Worm (Caenorhabditis elegans) whole organism, L4 larva: ENCODE measurements around the gene clhm-1.

Experiments
- F37D6.2 ChIP-seq: sonication (generic microtip); optimal IDR thresholded peaks from 2 replicates; lab custom pipeline; 2016; ENCODE audit warnings: mild to moderate bottlenecking, missing genetic modification characterization, missing compliant biosample characterization
- F44E2.7 ChIP-seq: fragments of 200-800 bp; sonication (Bioruptor generic); IDR thresholded peaks from 2 replicates; pipeline ENCODE4 v2.1.2; 2022; ENCODE audit warnings: missing genetic modification characterization, missing compliant biosample characterization
- R02D3.7 ChIP-seq: fragments of 150-350 bp; sonication (generic microtip); optimal IDR thresholded peaks from 3 replicates; lab custom pipeline; 2014; ENCODE audit warnings: missing biosample characterization, missing genetic modification characterization
- T26A8.4 ChIP-seq: fragments of 200-800 bp; sonication (Bioruptor generic); IDR thresholded peaks from 2 replicates; pipeline ENCODE4 v1.3.6; 2022; ENCODE audit warnings: missing genetic modification characterization, missing compliant biosample characterization
- Y5F2A.4 ChIP-seq: fragments of 200-800 bp; sonication (Bioruptor generic); optimal IDR thresholded peaks from 2 replicates; lab custom pipeline; 2018; ENCODE audit warnings: mild to moderate bottlenecking, missing genetic modification characterization, missing compliant biosample characterization
- aly-2 ChIP-seq: sonication (generic microtip); optimal IDR thresholded peaks from 2 replicates; lab custom pipeline; 2018; ENCODE audit warnings: missing biosample characterization, missing genetic modification characterization
- attf-4 ChIP-seq: sonication (generic microtip); optimal IDR thresholded peaks from 3 replicates; lab custom pipeline; 2017; ENCODE audit warnings: missing biosample characterization, missing genetic modification characterization
- ceh-20 ChIP-seq: fragments of 200-800 bp; sonication (Bioruptor generic); IDR thresholded peaks from 2 replicates; pipeline ENCODE4 v1.3.6; 2022; ENCODE audit warnings: missing genetic modification reagents, missing genetic modification characterization, missing compliant biosample characterization
- ceh-28 ChIP-seq: fragments of 150-350 bp; optimal IDR thresholded peaks from 2 replicates; lab custom pipeline; 2014; ENCODE audit warnings: missing biosample characterization, missing genetic modification reagents, missing genetic modification characterization
- ceh-44 ChIP-seq: fragments of 200-800 bp; sonication (Bioruptor generic); IDR thresholded peaks from 2 replicates; pipeline ENCODE4 v1.3.6; 2022; ENCODE audit warnings: missing genetic modification reagents, missing genetic modification characterization, missing compliant biosample characterization
- daf-12 ChIP-seq: fragments of 150-350 bp; optimal IDR thresholded peaks from 2 replicates; lab custom pipeline; 2014; ENCODE audit warnings: missing biosample characterization, missing genetic modification reagents, missing genetic modification characterization
- daf-16 ChIP-seq, 3 experiments: sonication (generic microtip); optimal IDR thresholded peaks; 2 replicates each; lab custom pipeline; 2016 to 2017; ENCODE audit warnings: missing genetic modification characterization in 3 of 3, missing genetic modification reagents in 3 of 3, mild to moderate bottlenecking in 2 of 3, missing compliant biosample characterization in 2 of 3, missing biosample characterization in 1 of 3, moderate library complexity in 1 of 3
- dmd-8 ChIP-seq: fragments of 200-800 bp; sonication (Bioruptor generic); IDR thresholded peaks from 2 replicates; pipeline ENCODE4 v1.3.6; 2022; ENCODE audit warnings: missing genetic modification characterization, missing compliant biosample characterization
- dmd-9 ChIP-seq: fragments of 200-800 bp; sonication (Bioruptor generic); IDR thresholded peaks from 2 replicates; pipeline ENCODE4 v1.3.6; 2022; ENCODE audit warnings: missing genetic modification reagents, missing genetic modification characterization, missing compliant biosample characterization
- dpl-1 ChIP-seq: fragments of 150-350 bp; optimal IDR thresholded peaks from 2 replicates; lab custom pipeline; 2014; ENCODE audit warnings: missing biosample characterization, missing genetic modification reagents, missing genetic modification characterization
- duxl-1 ChIP-seq: sonication (generic microtip); optimal IDR thresholded peaks from 2 replicates; lab custom pipeline; 2016; ENCODE audit warnings: mild to moderate bottlenecking, missing genetic modification characterization, moderate library complexity, missing compliant biosample characterization; ENCODE audit not compliant: poor library complexity
- egl-27 ChIP-seq: sonication (generic microtip); optimal IDR thresholded peaks from 3 replicates; lab custom pipeline; 2017; ENCODE audit warnings: missing biosample characterization, missing genetic modification reagents, missing genetic modification characterization
- fos-1 ChIP-seq: fragments of 150-350 bp; optimal IDR thresholded peaks from 2 replicates; lab custom pipeline; 2014; ENCODE audit warnings: missing biosample characterization, missing genetic modification characterization
- gei-8 ChIP-seq: fragments of 200-800 bp; sonication (Bioruptor generic); optimal IDR thresholded peaks from 2 replicates; lab custom pipeline; 2018; ENCODE audit warnings: mild to moderate bottlenecking, missing genetic modification characterization, missing compliant biosample characterization
- hlh-30 ChIP-seq: sonication (generic microtip); optimal IDR thresholded peaks from 2 replicates; lab custom pipeline; 2017; ENCODE audit warnings: antibody characterized with exemption, mild to moderate bottlenecking, missing genetic modification characterization, missing compliant biosample characterization; ENCODE audit not compliant: insufficient read depth
- hmg-1.1 ChIP-seq: fragments of 200-800 bp; sonication (Bioruptor generic); IDR thresholded peaks from 2 replicates; pipeline ENCODE4 v1.3.6; 2022; ENCODE audit warnings: missing genetic modification reagents, missing genetic modification characterization, missing compliant biosample characterization
- jun-1 ChIP-seq: fragments of 150-350 bp; optimal IDR thresholded peaks from 2 replicates; lab custom pipeline; 2014; ENCODE audit warnings: missing biosample characterization, missing genetic modification reagents, missing genetic modification characterization
- lim-7 ChIP-seq: fragments of 200-800 bp; sonication (Bioruptor generic); IDR thresholded peaks from 2 replicates; pipeline ENCODE4 v1.3.6; 2022; ENCODE audit warnings: missing genetic modification characterization, missing compliant biosample characterization
- lin-1 ChIP-seq: fragments of 200-800 bp; sonication (Bioruptor generic); IDR thresholded peaks from 2 replicates; pipeline ENCODE4 v1.3.6; 2022; ENCODE audit warnings: missing genetic modification reagents, missing genetic modification characterization, missing compliant biosample characterization
- lin-13 ChIP-seq: fragments of 150-350 bp; optimal IDR thresholded peaks from 2 replicates; lab custom pipeline; 2014; ENCODE audit warnings: missing biosample characterization, missing genetic modification reagents, missing genetic modification characterization
- lsy-2 ChIP-seq, 2 experiments: fragments of 150-350 bp in 1 of 2; sonication (generic microtip) in 1 of 2; optimal IDR thresholded peaks; 2 replicates each; lab custom pipeline; 2014 to 2017; ENCODE audit warnings: missing biosample characterization in 2 of 2, missing genetic modification characterization in 2 of 2
- madf-9 ChIP-seq: fragments of 200-800 bp; sonication (Bioruptor generic); conservative IDR thresholded peaks from 2 replicates; pipeline ENCODE4 v1.3.6; 2022; ENCODE audit warnings: missing genetic modification reagents, missing genetic modification characterization, missing compliant biosample characterization
- mdt-29 ChIP-seq: fragments of 200-800 bp; sonication (Bioruptor generic); IDR thresholded peaks from 2 replicates; pipeline ENCODE4 v1.3.6; 2022; ENCODE audit warnings: missing genetic modification reagents, missing genetic modification characterization, missing compliant biosample characterization
- mes-2 ChIP-seq: sonication (generic microtip); optimal IDR thresholded peaks from 2 replicates; lab custom pipeline; 2016; ENCODE audit warnings: missing genotype, mild to moderate bottlenecking, missing genetic modification characterization, missing compliant biosample characterization; ENCODE audit not compliant: poor library complexity, severe bottlenecking
- nhr-11 ChIP-seq: fragments of 150-350 bp; optimal IDR thresholded peaks from 2 replicates; lab custom pipeline; 2014; ENCODE audit warnings: missing biosample characterization, missing genetic modification characterization
- nhr-111 ChIP-seq: fragments of 200-800 bp; sonication (Bioruptor generic); optimal IDR thresholded peaks from 2 replicates; lab custom pipeline; 2018; ENCODE audit warnings: mild to moderate bottlenecking, missing genetic modification characterization, missing compliant biosample characterization
- nhr-25 ChIP-seq: sonication (generic microtip); optimal IDR thresholded peaks from 2 replicates; lab custom pipeline; 2017; ENCODE audit warnings: missing genetic modification characterization, mild to moderate bottlenecking, missing compliant biosample characterization, antibody characterized with exemption, moderate library complexity, borderline replicate concordance; ENCODE audit not compliant: insufficient read depth
- nhr-28 ChIP-seq: fragments of 150-350 bp; optimal IDR thresholded peaks from 2 replicates; lab custom pipeline; 2014; ENCODE audit warnings: missing biosample characterization, missing genetic modification characterization
- nhr-41 ChIP-seq: fragments of 200-800 bp; sonication (Bioruptor generic); IDR thresholded peaks from 2 replicates; pipeline ENCODE4 v1.3.6; 2022; ENCODE audit warnings: missing genetic modification reagents, missing genetic modification characterization, missing compliant biosample characterization
- nhr-42 ChIP-seq: fragments of 200-800 bp; sonication (Bioruptor generic); IDR thresholded peaks from 2 replicates; pipeline ENCODE4 v1.3.6; 2022; ENCODE audit warnings: missing genetic modification characterization, missing compliant biosample characterization
- nhr-48 ChIP-seq: sonication (generic microtip); optimal IDR thresholded peaks from 2 replicates; lab custom pipeline; 2016; ENCODE audit warnings: mild to moderate bottlenecking, missing genetic modification characterization, missing compliant biosample characterization
- nhr-76 ChIP-seq: fragments of 150-350 bp; optimal IDR thresholded peaks from 2 replicates; lab custom pipeline; 2014; ENCODE audit warnings: missing biosample characterization, missing genetic modification characterization
- nhr-77 ChIP-seq: fragments of 150-350 bp; optimal IDR thresholded peaks from 2 replicates; lab custom pipeline; 2014; ENCODE audit warnings: missing biosample characterization, missing genetic modification characterization
- php-3 ChIP-seq: fragments of 200-800 bp; sonication (Bioruptor generic); IDR thresholded peaks from 2 replicates; pipeline ENCODE4 v1.3.6; 2022; ENCODE audit warnings: missing genetic modification reagents, missing genetic modification characterization, missing compliant biosample characterization
- skn-1 ChIP-seq: fragments of 150-350 bp; optimal IDR thresholded peaks from 2 replicates; lab custom pipeline; 2014; ENCODE audit warnings: missing biosample characterization, missing genetic modification characterization
- snpc-1.2 ChIP-seq: fragments of 200-800 bp; sonication (Bioruptor generic); IDR thresholded peaks from 2 replicates; pipeline ENCODE4 v1.3.6; 2022; ENCODE audit warnings: missing genetic modification reagents, missing genetic modification characterization, missing compliant biosample characterization
- spr-3 ChIP-seq: fragments of 200-800 bp; sonication (Bioruptor generic); optimal IDR thresholded peaks from 2 replicates; lab custom pipeline; 2018; ENCODE audit warnings: mild to moderate bottlenecking, missing genetic modification characterization, missing compliant biosample characterization
- tra-1 ChIP-seq: fragments of 200-800 bp; sonication (Bioruptor generic); IDR thresholded peaks from 2 replicates; pipeline ENCODE4 v1.3.6; 2022; ENCODE audit warnings: missing genetic modification reagents, missing genetic modification characterization, missing compliant biosample characterization
- unc-130 ChIP-seq: sonication (generic microtip); optimal IDR thresholded peaks from 2 replicates; lab custom pipeline; 2016; ENCODE audit warnings: missing genetic modification reagents, missing genetic modification characterization, missing compliant biosample characterization
- zfp-2 ChIP-seq: sonication (generic microtip); optimal IDR thresholded peaks from 2 replicates; lab custom pipeline; 2016; ENCODE audit warnings: mild to moderate bottlenecking, missing genetic modification characterization, missing compliant biosample characterization
- zip-11 ChIP-seq: fragments of 200-800 bp; sonication (Bioruptor generic); IDR thresholded peaks from 2 replicates; pipeline ENCODE4 v1.3.6; 2022; ENCODE audit warnings: missing genetic modification characterization, missing compliant biosample characterization
- zip-2 ChIP-seq: fragments of 150-350 bp; optimal IDR thresholded peaks from 2 replicates; lab custom pipeline; 2014; ENCODE audit warnings: missing biosample characterization, missing genetic modification characterization

clhm-1 gene

ce11 chrII:6863652-6864051 lies 7.2 kb downstream of the clhm-1 start, which contains the start of gene aff-1:
aff-1 (minus strand) TSS chrII:6863752.
- no peak for TF ChIP-seq nhr-42 (GFP tag; lab: Robert Waterston, UW)
- TF ChIP-seq gei-8 (GFP tag; lab: Kevin White, UChicago), result no peak
- TF ChIP-seq dmd-9 (GFP tag; lab: Robert Waterston, UW), result no peak
- TF ChIP-seq lim-7, result no peak
- TF ChIP-seq Y5F2A.4, result no peak
- TF ChIP-seq mdt-29, result no peak
- no peak for TF ChIP-seq ceh-28 (tag; lab: Kevin White, UChicago)
- no peak for TF ChIP-seq hmg-1.1 (GFP tag; lab: Robert Waterston, UW)
- no peak for TF ChIP-seq nhr-76 (tag; lab: Kevin White, UChicago)
- TF ChIP-seq lin-1 (GFP tag; lab: Robert Waterston, UW), result no peak
- no peak for TF ChIP-seq unc-130 (GFP tag; lab: Kevin White, UChicago)
- no peak for TF ChIP-seq lsy-2 (tag; optimal IDR thresholded peaks at IDR 0.05; lab: Kevin White, UChicago)
- no peak for TF ChIP-seq nhr-28 (tag; lab: Kevin White, UChicago)
- TF ChIP-seq snpc-1.2 (GFP tag; lab: Robert Waterston, UW), result no peak
- TF ChIP-seq T26A8.4 (GFP tag; lab: Robert Waterston, UW), result no peak

- TF ChIP-seq ceh-20, result no peak
- TF ChIP-seq spr-3 (GFP tag; lab: Kevin White, UChicago), result no peak
- no peak for TF ChIP-seq nhr-11
- TF ChIP-seq madf-9 (GFP tag; lab: Robert Waterston, UW), result no peak
- no peak for TF ChIP-seq zfp-2 (tag; lab: Kevin White, UChicago)
- TF ChIP-seq daf-12 (tag; lab: Kevin White, UChicago), result no peak
- no peak for TF ChIP-seq F44E2.7
- no peak for TF ChIP-seq hlh-30 (tag; lab: Kevin White, UChicago)
- no peak for TF ChIP-seq nhr-25 (tag; lab: Kevin White, UChicago)
- no peak for TF ChIP-seq Y5F2A.4
- no peak for TF ChIP-seq nhr-76 (tag; lab: Kevin White, UChicago)
- TF ChIP-seq duxl-1 (tag; lab: Kevin White, UChicago), result no peak
- TF ChIP-seq nhr-48 (tag; lab: Kevin White, UChicago), result no peak
- no peak for TF ChIP-seq tra-1
- no peak for TF ChIP-seq ceh-44 (GFP tag; lab: Robert Waterston, UW)
- TF ChIP-seq zip-11, result no peak
- no peak for TF ChIP-seq daf-16 (GFP tag; optimal IDR thresholded peaks at IDR 0.05; lab: Kevin White, UChicago)
- no peak for TF ChIP-seq daf-16 (tag; optimal IDR thresholded peaks at IDR 0.05; lab: Kevin White, UChicago)
Measured at ce11 chrII:6860043-6860442, 10.8 kb downstream of the clhm-1 start.

- no peak for TF ChIP-seq zip-2
- TF ChIP-seq jun-1 (tag; lab: Kevin White, UChicago), result no peak
- TF ChIP-seq egl-27 (tag; lab: Kevin White, UChicago), result no peak
- no peak for TF ChIP-seq madf-9 (GFP tag; lab: Robert Waterston, UW)
- TF ChIP-seq skn-1 (tag; lab: Kevin White, UChicago), result no peak
- no peak for TF ChIP-seq unc-130 (GFP tag; lab: Kevin White, UChicago)
- peak; percentile 74 for TF ChIP-seq mes-2 (tag; lab: Kevin White, UChicago)
- TF ChIP-seq lim-7, result no peak
- peak; percentile 84 for TF ChIP-seq nhr-28 (tag; lab: Kevin White, UChicago)
- no peak for TF ChIP-seq nhr-77 (tag; lab: Kevin White, UChicago)
- TF ChIP-seq attf-4 (tag; lab: Kevin White, UChicago), result no peak
- no peak for TF ChIP-seq dmd-8 (GFP tag; lab: Robert Waterston, UW)
- no peak for TF ChIP-seq gei-8 (GFP tag; lab: Kevin White, UChicago)
- 0 out of 2 replicates have a peak, but pooled peaks have one; percentile 16 for TF ChIP-seq nhr-41 (GFP tag; lab: Robert Waterston, UW)
- peak in 1 of 2 experiments; percentile 32 for TF ChIP-seq lsy-2 (tag; optimal IDR thresholded peaks at IDR 0.05; lab: Kevin White, UChicago)
- no peak for TF ChIP-seq nhr-11
- 0 out of 2 replicates have a peak, but pooled peaks have one; percentile 16 for TF ChIP-seq F44E2.7
- TF ChIP-seq dpl-1 (GFP tag; lab: Kevin White, UChicago), result peak; percentile 35
- TF ChIP-seq ceh-20, result no peak
- no peak for TF ChIP-seq aly-2
- no peak for TF ChIP-seq F37D6.2 (tag; lab: Kevin White, UChicago)
- TF ChIP-seq lin-13 (GFP tag; lab: Kevin White, UChicago), result no peak
- no peak for TF ChIP-seq fos-1 (tag; lab: Kevin White, UChicago)
- no peak for TF ChIP-seq nhr-111
- no peak for TF ChIP-seq php-3 (GFP tag; lab: Robert Waterston, UW)
- TF ChIP-seq R02D3.7, result no peak
Measured at ce11 chrII:6858835-6859234, 12.0 kb downstream of the clhm-1 start.
